Worm (Caenorhabditis elegans) whole organism, late embryonic: ENCODE results near the gene F19H6.6.

Experiments
- C08G9.2 ChIP-seq: sonication (generic microtip); optimal IDR thresholded peaks from 2 replicates; lab custom pipeline; 2016; ENCODE audit warnings: mild to moderate bottlenecking, missing genetic modification characterization, moderate library complexity, missing compliant biosample characterization
- C38D4.7 ChIP-seq: fragments of 200-800 bp; sonication (Bioruptor generic); optimal IDR thresholded peaks from 2 replicates; lab custom pipeline; 2018; ENCODE audit warnings: mild to moderate bottlenecking, missing genetic modification characterization, moderate library complexity, missing compliant biosample characterization
- K02D7.2 ChIP-seq: sonication (generic microtip); optimal IDR thresholded peaks from 2 replicates; lab custom pipeline; 2017; ENCODE audit warnings: mild to moderate bottlenecking, missing genetic modification characterization, missing compliant biosample characterization
- K09A11.1 ChIP-seq: sonication (generic microtip); optimal IDR thresholded peaks from 2 replicates; lab custom pipeline; 2017; ENCODE audit warnings: antibody characterized with exemption, mild to moderate bottlenecking, missing genetic modification characterization, missing compliant biosample characterization; ENCODE audit not compliant: insufficient read depth
- ahr-1 ChIP-seq: sonication (generic microtip); optimal IDR thresholded peaks from 2 replicates; lab custom pipeline; 2016; ENCODE audit warnings: missing genetic modification characterization, missing compliant biosample characterization
- ama-1 ChIP-seq: fragments of 150-350 bp; optimal IDR thresholded peaks from 2 replicates; lab custom pipeline; 2014
- ceh-19 ChIP-seq: fragments of 200-800 bp; sonication (Bioruptor generic); optimal IDR thresholded peaks from 2 replicates; lab custom pipeline; 2018; ENCODE audit warnings: mild to moderate bottlenecking, missing genetic modification characterization, missing compliant biosample characterization
- ceh-24 ChIP-seq: sonication (generic microtip); optimal IDR thresholded peaks from 2 replicates; lab custom pipeline; 2016; ENCODE audit warnings: mild to moderate bottlenecking, missing genetic modification characterization, missing compliant biosample characterization
- ceh-31 ChIP-seq: sonication (generic microtip); optimal IDR thresholded peaks from 2 replicates; lab custom pipeline; 2016; ENCODE audit warnings: missing genetic modification characterization, missing compliant biosample characterization
- ceh-34 ChIP-seq: sonication (generic microtip); optimal IDR thresholded peaks from 2 replicates; lab custom pipeline; 2016; ENCODE audit warnings: mild to moderate bottlenecking, missing genetic modification characterization, missing compliant biosample characterization
- ceh-45 ChIP-seq: fragments of 200-800 bp; sonication (Bioruptor generic); IDR thresholded peaks from 2 replicates; pipeline ENCODE4 v1.3.6; 2022; ENCODE audit warnings: missing genetic modification reagents, missing genetic modification characterization, missing compliant biosample characterization
- ceh-48 ChIP-seq: sonication (generic microtip); optimal IDR thresholded peaks from 2 replicates; lab custom pipeline; 2016; ENCODE audit warnings: missing genetic modification characterization, inconsistent platforms, missing compliant biosample characterization
- ceh-6 ChIP-seq: fragments of 200-800 bp; sonication (Bioruptor generic); optimal IDR thresholded peaks from 2 replicates; lab custom pipeline; 2018; ENCODE audit warnings: mild to moderate bottlenecking, missing genetic modification characterization, missing compliant biosample characterization
- ceh-9 ChIP-seq: sonication (generic microtip); optimal IDR thresholded peaks from 2 replicates; lab custom pipeline; 2016; ENCODE audit warnings: mild to moderate bottlenecking, missing genetic modification characterization, inconsistent platforms, missing compliant biosample characterization
- che-1 ChIP-seq: sonication (generic microtip); optimal IDR thresholded peaks from 2 replicates; lab custom pipeline; 2016; ENCODE audit warnings: mild to moderate bottlenecking, missing genetic modification characterization, missing compliant biosample characterization
- dve-1 ChIP-seq: sonication (generic microtip); optimal IDR thresholded peaks from 2 replicates; lab custom pipeline; 2017; ENCODE audit warnings: antibody characterized with exemption, mild to moderate bottlenecking, missing genetic modification characterization, missing compliant biosample characterization
- elt-2 ChIP-seq: sonication (generic microtip); optimal IDR thresholded peaks from 2 replicates; lab custom pipeline; 2016; ENCODE audit warnings: missing genetic modification reagents, missing genetic modification characterization, missing compliant biosample characterization
- elt-4 ChIP-seq: sonication (generic microtip); optimal IDR thresholded peaks from 2 replicates; lab custom pipeline; 2016; ENCODE audit warnings: missing genetic modification characterization, missing compliant biosample characterization
- ets-4 ChIP-seq: sonication (generic microtip); optimal IDR thresholded peaks from 2 replicates; lab custom pipeline; 2016; ENCODE audit warnings: missing genetic modification characterization, missing compliant biosample characterization
- eyg-1 ChIP-seq: sonication (generic microtip); optimal IDR thresholded peaks from 2 replicates; lab custom pipeline; 2016; ENCODE audit warnings: missing genotype, missing genetic modification characterization, missing compliant biosample characterization
- fax-1 ChIP-seq: sonication (generic microtip); optimal IDR thresholded peaks from 2 replicates; lab custom pipeline; 2016; ENCODE audit warnings: missing genotype, missing genetic modification characterization, missing compliant biosample characterization
- fkh-10 ChIP-seq: fragments of 150-350 bp; optimal IDR thresholded peaks from 2 replicates; lab custom pipeline; 2014; ENCODE audit warnings: missing biosample characterization, missing genetic modification reagents, missing genetic modification characterization
- fkh-6 ChIP-seq: sonication (generic microtip); optimal IDR thresholded peaks from 2 replicates; lab custom pipeline; 2016; ENCODE audit warnings: missing genetic modification characterization, missing compliant biosample characterization
- gmeb-2 ChIP-seq: sonication (generic microtip); optimal IDR thresholded peaks from 2 replicates; lab custom pipeline; 2016; ENCODE audit warnings: missing genetic modification characterization, inconsistent platforms, missing compliant biosample characterization
- hlh-13 ChIP-seq: fragments of 200-800 bp; sonication (Bioruptor generic); optimal IDR thresholded peaks from 2 replicates; lab custom pipeline; 2018; ENCODE audit warnings: mild to moderate bottlenecking, missing genetic modification characterization, missing compliant biosample characterization
- hlh-15 ChIP-seq: sonication (generic microtip); optimal IDR thresholded peaks from 2 replicates; lab custom pipeline; 2016; ENCODE audit warnings: missing genetic modification characterization, missing compliant biosample characterization
- hlh-30 ChIP-seq: sonication (generic microtip); optimal IDR thresholded peaks from 2 replicates; lab custom pipeline; 2017; ENCODE audit warnings: antibody characterized with exemption, missing genetic modification characterization, missing compliant biosample characterization; ENCODE audit not compliant: insufficient read depth
- lim-6 ChIP-seq: sonication (generic microtip); optimal IDR thresholded peaks from 2 replicates; lab custom pipeline; 2016; ENCODE audit warnings: missing genetic modification characterization, missing compliant biosample characterization
- madf-2 ChIP-seq: sonication (generic microtip); optimal IDR thresholded peaks from 2 replicates; lab custom pipeline; 2017; ENCODE audit warnings: missing genetic modification characterization, missing compliant biosample characterization
- mec-3 ChIP-seq: sonication (generic microtip); optimal IDR thresholded peaks from 2 replicates; lab custom pipeline; 2016; ENCODE audit warnings: borderline replicate concordance, missing genetic modification characterization, missing compliant biosample characterization
- nhr-11 ChIP-seq: fragments of 150-350 bp; optimal IDR thresholded peaks from 2 replicates; lab custom pipeline; 2014; ENCODE audit warnings: missing biosample characterization, missing genetic modification characterization
- nhr-232 ChIP-seq: sonication (generic microtip); optimal IDR thresholded peaks from 2 replicates; lab custom pipeline; 2016; ENCODE audit warnings: missing genetic modification characterization, missing compliant biosample characterization
- odd-2 ChIP-seq: sonication (generic microtip); optimal IDR thresholded peaks from 2 replicates; lab custom pipeline; 2017; ENCODE audit warnings: antibody characterized with exemption, mild to moderate bottlenecking, missing genetic modification characterization, missing compliant biosample characterization
- pag-3 ChIP-seq: sonication (generic microtip); optimal IDR thresholded peaks from 2 replicates; lab custom pipeline; 2016; ENCODE audit warnings: missing compliant biosample characterization, missing genetic modification characterization, borderline replicate concordance
- pax-1 ChIP-seq: fragments of 150-350 bp; optimal IDR thresholded peaks from 2 replicates; lab custom pipeline; 2014; ENCODE audit warnings: missing biosample characterization, missing genetic modification characterization
- pha-4 ChIP-seq: fragments of 150-350 bp; optimal IDR thresholded peaks from 2 replicates; lab custom pipeline; 2018; ENCODE audit warnings: missing biosample characterization, missing genetic modification reagents, missing genetic modification characterization
- pqm-1 ChIP-seq: sonication (generic microtip); optimal IDR thresholded peaks from 2 replicates; lab custom pipeline; 2016; ENCODE audit warnings: missing genetic modification characterization, missing compliant biosample characterization
- rnt-1 ChIP-seq: sonication (generic microtip); optimal IDR thresholded peaks from 2 replicates; lab custom pipeline; 2016; ENCODE audit warnings: missing genetic modification characterization, missing compliant biosample characterization
- sox-2 ChIP-seq: fragments of 200-800 bp; sonication (Bioruptor generic); IDR thresholded peaks from 2 replicates; pipeline ENCODE4 v1.3.6; 2022; ENCODE audit warnings: missing genetic modification reagents, missing genetic modification characterization, missing compliant biosample characterization
- sox-4 ChIP-seq: sonication (generic microtip); optimal IDR thresholded peaks from 2 replicates; lab custom pipeline; 2017; ENCODE audit warnings: mild to moderate bottlenecking, missing genetic modification characterization, inconsistent platforms, missing compliant biosample characterization
- syd-9 ChIP-seq: sonication (generic microtip); optimal IDR thresholded peaks from 2 replicates; lab custom pipeline; 2016; ENCODE audit warnings: mild to moderate bottlenecking, missing genetic modification characterization, moderate library complexity, missing compliant biosample characterization
- tbx-2 ChIP-seq: sonication (generic microtip); optimal IDR thresholded peaks from 2 replicates; lab custom pipeline; 2016; ENCODE audit warnings: missing genetic modification characterization, missing compliant biosample characterization
- ttx-3 ChIP-seq: sonication (generic microtip); optimal IDR thresholded peaks from 2 replicates; lab custom pipeline; 2016; ENCODE audit warnings: missing genetic modification reagents, missing genetic modification characterization, missing compliant biosample characterization
- unc-3 ChIP-seq, 2 experiments: fragments of 200-800 bp in 1 of 2; sonication (Bioruptor generic) in 1 of 2; sonication (generic microtip) in 1 of 2; conservative IDR thresholded peaks in 1 of 2; optimal IDR thresholded peaks in 1 of 2; 2 replicates each; pipeline versions ENCODE4 v1.3.6 to Lab custom; 2016 to 2022; ENCODE audit warnings: missing compliant biosample characterization in 2 of 2, missing genetic modification characterization in 2 of 2, missing genetic modification reagents in 1 of 2
- unc-55 ChIP-seq: sonication (generic microtip); optimal IDR thresholded peaks from 2 replicates; lab custom pipeline; 2017; ENCODE audit warnings: missing biosample characterization, missing genetic modification reagents, missing genetic modification characterization
- ztf-16 ChIP-seq: sonication (generic microtip); optimal IDR thresholded peaks from 2 replicates; lab custom pipeline; 2017; ENCODE audit warnings: missing genetic modification characterization, missing compliant biosample characterization

F19H6.6 gene

DNA sequence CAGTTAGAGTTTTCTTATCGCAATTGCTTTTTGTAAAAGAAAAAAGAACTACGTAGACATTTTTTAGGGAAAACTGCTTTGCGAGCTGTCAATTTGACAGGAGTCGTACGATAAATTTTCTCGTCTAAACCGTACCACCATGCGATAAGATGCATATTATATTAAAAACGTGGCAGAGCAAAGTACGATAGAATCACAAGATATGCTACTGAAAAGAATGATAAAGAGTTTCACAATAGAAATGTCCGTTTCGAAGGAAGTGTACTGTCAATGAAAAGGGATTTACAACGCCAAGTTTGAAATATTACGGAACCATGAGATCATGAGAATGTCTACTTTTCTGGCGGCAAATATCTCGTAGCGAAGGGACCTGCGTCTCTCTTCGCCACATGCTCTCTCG lies 4.2 kb downstream of the F19H6.6 start, which contains the start of gene F19H6.5:
TSS of gene F19H6.5 (minus strand) at position 101 of the 400 bp plus-strand sequence.
- TF ChIP-seq eyg-1 (tag; lab: Kevin White, UChicago) (no peak), ztf-16 (tag; lab: Kevin White, UChicago) (no peak), hlh-30 (no peak), dve-1 (tag; lab: Kevin White, UChicago) (no peak), tbx-2 (tag; lab: Kevin White, UChicago) (no peak), unc-55 (GFP tag; lab: Kevin White, UChicago) (no peak), K02D7.2 (tag; lab: Kevin White, UChicago) (no peak), hlh-13 (no peak), elt-4 (tag; lab: Kevin White, UChicago) (no peak), ceh-9 (tag; lab: Kevin White, UChicago) (no peak), lim-6 (tag; lab: Kevin White, UChicago) (no peak)

ce11 chrX:12365388-12365787 lies 4.8 kb downstream of the F19H6.6 start, which contains the start of gene F19H6.4:
F19H6.4 (plus strand) TSS chrX:12365688.
- TF ChIP-seq hlh-13 (no peak), nhr-11 (no peak), elt-2 (tag; lab: Kevin White, UChicago) (no peak)

DNA sequence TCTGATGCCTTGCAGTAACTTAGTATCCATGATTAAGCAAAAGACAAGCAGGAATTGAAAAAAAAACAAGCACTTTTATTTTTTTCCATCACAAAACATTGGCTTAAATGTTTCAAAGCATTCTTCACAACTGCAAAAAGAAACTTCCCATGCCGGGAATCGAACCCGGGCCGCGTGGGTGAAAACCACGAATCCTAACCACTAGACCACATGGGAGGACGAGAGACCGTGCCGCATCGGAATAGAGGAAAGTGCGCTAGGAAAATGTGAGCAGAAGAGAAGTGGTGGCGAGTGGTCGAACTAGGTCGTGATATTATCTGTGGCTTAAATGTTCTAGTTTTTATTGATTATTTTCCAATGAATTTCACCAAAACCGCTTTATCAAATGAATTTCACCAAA lies 6.9 kb downstream of the F19H6.6 start:
- TF ChIP-seq ceh-31 (tag; lab: Kevin White, UChicago) (no peak), ceh-6 (GFP tag; lab: Kevin White, UChicago) (peak; percentile 71), pqm-1 (tag; lab: Kevin White, UChicago) (no peak), elt-4 (tag; lab: Kevin White, UChicago) (no peak), K02D7.2 (tag; lab: Kevin White, UChicago) (peak; percentile 26), fkh-6 (tag; lab: Kevin White, UChicago) (no peak), lim-6 (tag; lab: Kevin White, UChicago) (no peak), C38D4.7 (peak; percentile 20), ama-1 (lab: Kevin White, UChicago) (no peak), pax-1 (tag; lab: Kevin White, UChicago) (no peak), tbx-2 (tag; lab: Kevin White, UChicago) (peak; percentile 44), nhr-11 (no peak), pag-3 (tag; lab: Kevin White, UChicago) (no peak), gmeb-2 (tag; lab: Kevin White, UChicago) (peak; percentile 46), sox-4 (tag; lab: Kevin White, UChicago) (peak; percentile 40), odd-2 (tag; lab: Kevin White, UChicago) (no peak), ceh-34 (tag; lab: Kevin White, UChicago) (peak; percentile 38), che-1 (tag; lab: Kevin White, UChicago) (peak; percentile 56), ets-4 (tag; lab: Kevin White, UChicago) (no peak), ceh-48 (tag; lab: Kevin White, UChicago) (peak; percentile 27), fax-1 (peak; percentile 1), eyg-1 (tag; lab: Kevin White, UChicago) (no peak), K09A11.1 (tag; lab: Kevin White, UChicago) (no peak), sox-2 (GFP tag; lab: Robert Waterston, UW) (peak; percentile 33; the same call in 1 of the 2 replicates), hlh-15 (tag; lab: Kevin White, UChicago) (no peak), hlh-13 (no peak), elt-2 (tag; lab: Kevin White, UChicago) (peak; percentile 67), dve-1 (tag; lab: Kevin White, UChicago) (no peak), madf-2 (tag; lab: Kevin White, UChicago) (no peak), ttx-3 (tag; lab: Kevin White, UChicago) (peak; percentile 57), hlh-30 (peak; percentile 36), rnt-1 (tag; lab: Kevin White, UChicago) (peak; percentile 53), pha-4 (tag; lab: Kevin White, UChicago) (no peak), ceh-24 (tag; lab: Kevin White, UChicago) (no peak), fkh-10 (peak; percentile 56), syd-9 (peak; percentile 65), ahr-1 (tag; lab: Kevin White, UChicago) (peak; percentile 18), nhr-232 (tag; lab: Kevin White, UChicago) (peak; percentile 43), unc-3 (GFP tag; conservative IDR thresholded peaks at IDR 0.05; lab: Robert Waterston, UW) (no peak), unc-3 (tag; optimal IDR thresholded peaks at IDR 0.05; lab: Kevin White, UChicago) (peak; percentile 34), ceh-45 (GFP tag; lab: Robert Waterston, UW) (no peak), mec-3 (tag; lab: Kevin White, UChicago) (no peak), ceh-19 (GFP tag; lab: Kevin White, UChicago) (peak; percentile 32), C08G9.2 (tag; lab: Kevin White, UChicago) (peak; percentile 53)
